Fruit fly (Drosophila melanogaster) whole organism, prepupa: Measurements from ENCODE around the gene CG43121.

ENCODE experiments used
- CG15336 ChIP-seq: fragments of 200-800 bp; sonication (Bioruptor generic); IDR thresholded peaks from 2 replicates; pipeline ENCODE4 v1.3.6; 2022; ENCODE audit warnings: missing biosample characterization, missing genetic modification characterization
- CG4318 ChIP-seq: fragments of 200-800 bp; sonication (Bioruptor generic); optimal IDR thresholded peaks from 3 replicates; lab custom pipeline; 2017; ENCODE audit warnings: missing biosample characterization, mild to moderate bottlenecking, missing genetic modification characterization
- CG8319 ChIP-seq: fragments of 200-800 bp; sonication (Bioruptor generic); optimal IDR thresholded peaks from 3 replicates; lab custom pipeline; 2016; ENCODE audit warnings: missing biosample characterization, missing genetic modification characterization
- Gug ChIP-seq: fragments of 200-800 bp; sonication (Bioruptor generic); IDR thresholded peaks from 2 replicates; pipeline ENCODE4 v1.3.6; 2022; ENCODE audit warnings: missing biosample characterization, missing genetic modification characterization
- salr ChIP-seq, 2 experiments: fragments of 200-800 bp; sonication (Bioruptor generic); optimal IDR thresholded peaks; 3 replicates each; lab custom pipeline; 2016 to 2018; ENCODE audit warnings: missing biosample characterization in 2 of 2, missing genetic modification characterization in 2 of 2, mild to moderate bottlenecking in 1 of 2

- TF ChIP-seq Gug (GFP tag; lab: Robert Waterston, UW) (no peak), CG4318 (GFP tag; lab: Kevin White, UChicago) (no peak), CG15336 (no peak), CG8319 (no peak), salr (GFP tag; optimal IDR thresholded peaks at IDR 0.05; lab: Kevin White, UChicago) (no peak)
Measured at dm6 chr3L:14625568-14625996, 46.7 kb downstream of the CG43121 start.
